Worm (Caenorhabditis elegans): ENCODE results near the gene srg-46.

srg-46 gene

ce11 chrV:13377130-13377529, 13.6 kb downstream of the srg-46 start:
- TF ChIP-seq irx-1 (tag; optimal IDR thresholded peaks at IDR 0.05) (no peak), C34B4.2 (tag; optimal IDR thresholded peaks at IDR 0.05) (no peak), aha-1 (tag; optimal IDR thresholded peaks at IDR 0.05) (no peak), elt-3 (tag; optimal IDR thresholded peaks at IDR 0.05) (no peak), jun-1 (tag; optimal IDR thresholded peaks at IDR 0.05) (peak; percentile 15), pax-3 (tag; optimal IDR thresholded peaks at IDR 0.05) (peak; percentile 26), hpl-2 (GFP tag; optimal IDR thresholded peaks at IDR 0.05) (no peak), nhr-77 (tag; optimal IDR thresholded peaks at IDR 0.05) (no peak), nhr-11 (tag; optimal IDR thresholded peaks at IDR 0.05) (no peak), nhr-71 (tag; optimal IDR thresholded peaks at IDR 0.05) (peak; percentile 37), ces-1 (GFP tag; optimal IDR thresholded peaks at IDR 0.05) (no peak), C04F5.9 (tag; optimal IDR thresholded peaks at IDR 0.05) (no peak), tlp-1 (tag; optimal IDR thresholded peaks at IDR 0.05) (no peak), fos-1 (tag; optimal IDR thresholded peaks at IDR 0.05) (no peak), Y116A8C.19 (tag; optimal IDR thresholded peaks at IDR 0.05; ENCODE audit: borderline replicate concordance) (no peak), dpl-1 (GFP tag; optimal IDR thresholded peaks at IDR 0.05) (peak in 1 of 3 experiments; percentile 9), lir-3 (tag; optimal IDR thresholded peaks at IDR 0.05; ENCODE audit: poor library complexity) (no peak), fkh-8 (tag; optimal IDR thresholded peaks at IDR 0.05) (no peak), ets-5 (GFP tag; IDR thresholded peaks at IDR 0.05) (no peak), efl-1 (optimal IDR thresholded peaks at IDR 0.05) (no peak), efl-1 (GFP tag; optimal IDR thresholded peaks at IDR 0.05 in 1 of 2) (peak in 1 of 2 experiments; percentile 60), ceh-8 (GFP tag; optimal IDR thresholded peaks at IDR 0.05) (no peak), lin-13 (GFP tag; optimal IDR thresholded peaks at IDR 0.05) (no peak), fkh-10 (GFP tag; optimal IDR thresholded peaks at IDR 0.05) (no peak), hlh-4 (tag; optimal IDR thresholded peaks at IDR 0.05) (no peak), zip-4 (GFP tag; optimal IDR thresholded peaks at IDR 0.05) (no peak), rnt-1 (tag; optimal IDR thresholded peaks at IDR 0.05) (no peak), grh-1 (GFP tag; IDR thresholded peaks at IDR 0.05) (no peak), nhr-85 (tag) (no peak), nhr-90 (tag; optimal IDR thresholded peaks at IDR 0.05; ENCODE audit: poor library complexity) (peak; percentile 16), elt-2 (tag; optimal IDR thresholded peaks at IDR 0.05) (peak; percentile 97), skn-1 (tag; optimal IDR thresholded peaks at IDR 0.05) (no peak), unc-86 (tag; optimal IDR thresholded peaks at IDR 0.05) (no peak), lin-35 (GFP tag; optimal IDR thresholded peaks at IDR 0.05) (peak in 1 of 2 experiments; percentile 48), zag-1 (tag; optimal IDR thresholded peaks at IDR 0.05) (no peak), snu-23 (GFP tag; optimal IDR thresholded peaks at IDR 0.05) (no peak), sox-4 (tag; optimal IDR thresholded peaks at IDR 0.05) (no peak), ceh-82 (tag; optimal IDR thresholded peaks at IDR 0.05) (no peak), nhr-20 (tag; optimal IDR thresholded peaks at IDR 0.05) (peak; percentile 30), mep-1 (tag; optimal IDR thresholded peaks at IDR 0.05) (no peak), pqm-1 (tag; optimal IDR thresholded peaks at IDR 0.05) (no peak)

ce11 chrV:13380178-13380577, 16.7 kb downstream of the srg-46 start, which contains the start of gene ifbp-1:
TSS of gene ifbp-1 (minus strand) at chrV:13380262.
- no peak for TF ChIP-seq fos-1 (tag; optimal IDR thresholded peaks at IDR 0.05)
- no peak for TF ChIP-seq nhr-237 (tag; optimal IDR thresholded peaks at IDR 0.05)
- no peak for TF ChIP-seq zag-1 (tag; optimal IDR thresholded peaks at IDR 0.05)
- TF ChIP-seq tbx-2 (tag; optimal IDR thresholded peaks at IDR 0.05), result peak; percentile 72
- TF ChIP-seq zip-4 (GFP tag; optimal IDR thresholded peaks at IDR 0.05), result peak; percentile 31
- no peak for TF ChIP-seq fkh-10 (GFP tag; optimal IDR thresholded peaks at IDR 0.05)
- peak; percentile 85 for TF ChIP-seq nhr-90 (tag; optimal IDR thresholded peaks at IDR 0.05; ENCODE audit: poor library complexity)
- no peak for TF ChIP-seq sup-37 (GFP tag; optimal IDR thresholded peaks at IDR 0.05)
- TF ChIP-seq ama-1 (optimal IDR thresholded peaks at IDR 0.05), result no peak
- no peak for TF ChIP-seq unc-62 (GFP tag; optimal IDR thresholded peaks at IDR 0.05)
- peak in 1 of 2 experiments; percentile 41 for TF ChIP-seq egl-27 (tag; optimal IDR thresholded peaks at IDR 0.05)
- TF ChIP-seq snpc-4 (tag; optimal IDR thresholded peaks at IDR 0.05), result no peak
- peak; percentile 36 for TF ChIP-seq rnt-1 (tag; optimal IDR thresholded peaks at IDR 0.05)
- no peak for TF ChIP-seq C34B4.2 (tag; optimal IDR thresholded peaks at IDR 0.05)
- TF ChIP-seq lin-13 (GFP tag; optimal IDR thresholded peaks at IDR 0.05), result peak; percentile 63
- TF ChIP-seq lin-15B (tag; optimal IDR thresholded peaks at IDR 0.05), result no peak
- peak; percentile 85 for TF ChIP-seq nhr-71 (tag; optimal IDR thresholded peaks at IDR 0.05)
- TF ChIP-seq dsc-1 (tag; optimal IDR thresholded peaks at IDR 0.05), result no peak
- TF ChIP-seq egl-13 (tag; optimal IDR thresholded peaks at IDR 0.05), result no peak
- TF ChIP-seq vab-15 (tag; optimal IDR thresholded peaks at IDR 0.05), result peak; percentile 80
- TF ChIP-seq mdl-1 (tag; optimal IDR thresholded peaks at IDR 0.05), result peak in 1 of 2 experiments; percentile 92
- TF ChIP-seq irx-1 (tag; optimal IDR thresholded peaks at IDR 0.05), result peak; percentile 20
- no peak for TF ChIP-seq nhr-76 (tag; optimal IDR thresholded peaks at IDR 0.05)

Measured in whole organism, L1 larva.